Worm (Caenorhabditis elegans): ENCODE data around the gene adm-2.

The adm-2 gene

DNA sequence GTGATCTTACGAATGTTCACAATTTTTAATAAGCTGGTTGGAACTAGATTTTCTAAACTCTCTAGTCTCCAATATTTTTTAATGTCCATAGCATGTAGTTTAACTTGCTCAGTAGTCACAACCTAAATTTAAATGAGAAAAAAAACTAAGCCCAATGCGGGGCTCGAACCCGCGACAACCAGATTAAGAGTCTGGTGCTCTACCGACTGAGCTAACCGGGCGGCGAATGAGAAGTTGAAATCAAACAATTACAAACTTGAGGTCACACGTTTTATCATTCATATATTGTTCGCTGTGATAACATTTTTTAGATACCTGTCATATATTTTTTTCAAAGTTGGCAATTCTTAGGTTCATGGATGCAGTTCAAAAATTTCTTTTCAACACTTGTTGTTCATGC lies 32.0 kb upstream of the adm-2 start (continued):
- TF ChIP-seq nhr-11 (tag; optimal IDR thresholded peaks at IDR 0.05) = no peak
- no peak for TF ChIP-seq spr-3 (GFP tag; optimal IDR thresholded peaks at IDR 0.05)
- peak; percentile 10 for TF ChIP-seq hlh-30 (tag; optimal IDR thresholded peaks at IDR 0.05; ENCODE audit: insufficient read depth)
- TF ChIP-seq lin-15B (tag; optimal IDR thresholded peaks at IDR 0.05) = no peak
- TF ChIP-seq zip-11 (GFP tag; IDR thresholded peaks at IDR 0.05) = no peak
- TF ChIP-seq vab-7 (GFP tag; IDR thresholded peaks at IDR 0.05) = peak; percentile 23; the same call in 1 of the 2 replicates
- no peak for TF ChIP-seq nhr-237 (tag; optimal IDR thresholded peaks at IDR 0.05)
- TF ChIP-seq zfp-2 (tag; optimal IDR thresholded peaks at IDR 0.05) = no peak
- no peak for TF ChIP-seq lir-3 (tag; optimal IDR thresholded peaks at IDR 0.05)
- TF ChIP-seq lin-39 (tag; optimal IDR thresholded peaks at IDR 0.05) = no peak
- no peak for TF ChIP-seq ceh-62 (tag; optimal IDR thresholded peaks at IDR 0.05)

- no peak for TF ChIP-seq nhr-10 (tag; optimal IDR thresholded peaks at IDR 0.05)
- no peak for TF ChIP-seq snpc-1.2 (GFP tag; IDR thresholded peaks at IDR 0.05)
- no peak for TF ChIP-seq lin-39 (tag; optimal IDR thresholded peaks at IDR 0.05)
- TF ChIP-seq egl-43 (GFP tag; IDR thresholded peaks at IDR 0.05) = no peak
- no peak for TF ChIP-seq Y75B8A.6 (GFP tag; IDR thresholded peaks at IDR 0.05)
- TF ChIP-seq daf-16 (GFP tag; optimal IDR thresholded peaks at IDR 0.05) = no peak
- TF ChIP-seq daf-16 (tag; optimal IDR thresholded peaks at IDR 0.05) = no peak
- TF ChIP-seq lim-7 (GFP tag; IDR thresholded peaks at IDR 0.05) = no peak
- no peak for TF ChIP-seq tag-97 (GFP tag; IDR thresholded peaks at IDR 0.05)
- TF ChIP-seq dmd-6 (GFP tag; IDR thresholded peaks at IDR 0.05) = no peak
- TF ChIP-seq F49E8.2 (tag; optimal IDR thresholded peaks at IDR 0.05; ENCODE audit: borderline replicate concordance) = no peak
- no peak for TF ChIP-seq aha-1 (tag)
- TF ChIP-seq ctbp-1 (GFP tag; IDR thresholded peaks at IDR 0.05) = no peak
- no peak for TF ChIP-seq mep-1 (tag; optimal IDR thresholded peaks at IDR 0.05)
Measured at ce11 chrX:13660206-13660605, 27.5 kb upstream of the adm-2 start, which contains the start of gene C04A11.1. Gene C04A11.1, plus strand, starts transcription at chrX:13660506.

DNA sequence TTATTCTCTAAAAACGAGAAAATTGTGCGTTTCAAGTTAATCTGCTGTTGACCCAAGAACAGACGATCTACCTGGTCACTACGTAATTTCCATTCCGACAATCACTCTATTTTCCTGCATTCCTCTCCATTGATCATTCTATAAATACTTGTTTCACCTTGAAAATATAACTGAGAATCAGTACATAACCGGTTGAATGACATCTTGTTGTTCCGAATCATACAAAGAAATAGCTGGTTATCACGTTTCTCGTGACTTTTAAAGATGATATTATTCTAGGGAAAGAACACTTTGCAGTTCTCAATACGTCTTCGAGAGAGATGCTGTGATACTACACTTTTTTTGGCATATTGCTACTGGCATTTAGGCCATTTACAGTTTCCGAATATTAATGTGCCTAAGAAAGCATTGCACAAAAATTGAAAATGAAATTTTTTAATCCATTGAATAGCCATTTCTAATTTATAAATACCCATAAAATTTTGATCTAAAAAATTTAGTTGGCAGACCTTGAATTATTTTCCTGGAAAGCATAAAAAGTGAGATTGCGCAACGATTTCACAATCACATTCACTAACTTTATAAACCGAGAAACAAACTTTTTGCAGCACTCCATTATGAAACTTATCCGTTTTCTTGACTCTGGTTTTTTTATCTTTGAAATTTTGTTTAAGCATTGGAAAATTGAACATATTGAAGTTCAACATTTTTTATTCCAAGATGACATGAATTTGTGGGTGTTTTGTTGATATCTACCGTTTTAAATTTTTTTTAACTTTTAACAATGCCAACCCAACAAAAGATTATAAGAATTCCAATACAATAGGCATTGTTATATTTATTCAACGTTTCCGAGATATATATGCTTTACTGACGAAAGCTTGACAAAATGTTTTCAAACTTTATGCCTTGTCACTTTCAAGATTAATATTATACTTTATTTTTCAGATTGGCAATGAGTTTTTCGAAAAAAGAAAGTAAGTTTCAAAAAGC lies 23.8 kb upstream of the adm-2 start, which contains the start of gene C04A11.5:
Gene C04A11.5, plus strand, starts transcription at position 943 of the 993 bp plus-strand sequence.
- TF ChIP-seq nhr-102 (tag; optimal IDR thresholded peaks at IDR 0.05) (no peak), F26F4.8 (GFP tag; conservative IDR thresholded peaks at IDR 0.05) (no peak), F10B5.3 (tag; optimal IDR thresholded peaks at IDR 0.05) (no peak), D1046.2 (GFP tag; IDR thresholded peaks at IDR 0.05) (no peak), mxl-2 (GFP tag; conservative IDR thresholded peaks at IDR 0.05) (no peak), hlh-11 (tag; optimal IDR thresholded peaks at IDR 0.05) (peak; percentile 22), hlh-30 (tag; optimal IDR thresholded peaks at IDR 0.05; ENCODE audit: insufficient read depth) (peak; percentile 45), mdl-1 (tag; optimal IDR thresholded peaks at IDR 0.05) (peak in 1 of 2 experiments; percentile 14), nhr-41 (GFP tag; IDR thresholded peaks at IDR 0.05) (no peak), skn-1 (tag; optimal IDR thresholded peaks at IDR 0.05) (no peak), egl-27 (tag; optimal IDR thresholded peaks at IDR 0.05) (no peak), daf-19 (GFP tag; conservative IDR thresholded peaks at IDR 0.05) (no peak), nhr-42 (GFP tag; IDR thresholded peaks at IDR 0.05) (no peak), zfp-3 (GFP tag; conservative IDR thresholded peaks at IDR 0.05) (no peak), ceh-28 (tag; optimal IDR thresholded peaks at IDR 0.05) (no peak), jun-1 (tag; optimal IDR thresholded peaks at IDR 0.05) (no peak), T20F7.1 (GFP tag; optimal IDR thresholded peaks at IDR 0.05) (no peak), ceh-82 (tag; optimal IDR thresholded peaks at IDR 0.05) (no peak), nhr-10 (tag; optimal IDR thresholded peaks at IDR 0.05) (no peak), nhr-28 (tag; optimal IDR thresholded peaks at IDR 0.05) (peak; percentile 60), unc-62 (GFP tag; optimal IDR thresholded peaks at IDR 0.05 in 1 of 2) (peak in 1 of 2 experiments; percentile 30), unc-62 (tag; optimal IDR thresholded peaks at IDR 0.05) (no peak), fkh-10 (GFP tag; optimal IDR thresholded peaks at IDR 0.05) (no peak), rbr-2 (tag; optimal IDR thresholded peaks at IDR 0.05) (no peak), aly-2 (tag; optimal IDR thresholded peaks at IDR 0.05) (no peak), php-3 (GFP tag; IDR thresholded peaks at IDR 0.05) (no peak), mxl-3 (GFP tag; optimal IDR thresholded peaks at IDR 0.05) (peak; percentile 21)
